Worm (Caenorhabditis elegans): ENCODE measurements around the gene tbc-6.

Gene tbc-6

ce11 chrII:6829108-6829507 lies 18.8 kb upstream of the tbc-6 start (continued):
- TF ChIP-seq tbx-2 (tag; optimal IDR thresholded peaks at IDR 0.05), result no peak
- no peak for TF ChIP-seq F16B12.6 (tag; optimal IDR thresholded peaks at IDR 0.05)
- TF ChIP-seq C16A3.4 (tag; optimal IDR thresholded peaks at IDR 0.05), result peak; percentile 25
- TF ChIP-seq unc-130 (tag; optimal IDR thresholded peaks at IDR 0.05), result no peak
- no peak for TF ChIP-seq irx-1 (tag; optimal IDR thresholded peaks at IDR 0.05)
- no peak for TF ChIP-seq nhr-12 (tag; optimal IDR thresholded peaks at IDR 0.05)
- no peak for TF ChIP-seq hpl-2 (GFP tag; optimal IDR thresholded peaks at IDR 0.05)
- peak; percentile 46 for TF ChIP-seq nhr-77 (tag; optimal IDR thresholded peaks at IDR 0.05)
- TF ChIP-seq nhr-90 (tag; optimal IDR thresholded peaks at IDR 0.05; ENCODE audit: poor library complexity), result peak; percentile 42
- TF ChIP-seq ama-1 (optimal IDR thresholded peaks at IDR 0.05), result no peak
- TF ChIP-seq nhr-11 (tag; optimal IDR thresholded peaks at IDR 0.05), result no peak
- TF ChIP-seq snu-23 (GFP tag; optimal IDR thresholded peaks at IDR 0.05), result peak; percentile 64
- TF ChIP-seq rnt-1 (tag; optimal IDR thresholded peaks at IDR 0.05), result peak; percentile 16
- peak; percentile 92 for TF ChIP-seq nhr-85 (tag)
- TF ChIP-seq egl-27 (tag; optimal IDR thresholded peaks at IDR 0.05), result peak in 1 of 2 experiments; percentile 7
- no peak for TF ChIP-seq sptf-1 (tag; optimal IDR thresholded peaks at IDR 0.05)
- no peak for TF ChIP-seq nhr-28 (tag; optimal IDR thresholded peaks at IDR 0.05)
- TF ChIP-seq lin-15B (tag; optimal IDR thresholded peaks at IDR 0.05), result no peak
- no peak for TF ChIP-seq unc-86 (tag; optimal IDR thresholded peaks at IDR 0.05)
- TF ChIP-seq swsn-7 (tag; optimal IDR thresholded peaks at IDR 0.05), result peak; percentile 22
- no peak for TF ChIP-seq tlp-1 (tag; optimal IDR thresholded peaks at IDR 0.05)
- TF ChIP-seq pax-3 (tag; optimal IDR thresholded peaks at IDR 0.05), result no peak

DNA sequence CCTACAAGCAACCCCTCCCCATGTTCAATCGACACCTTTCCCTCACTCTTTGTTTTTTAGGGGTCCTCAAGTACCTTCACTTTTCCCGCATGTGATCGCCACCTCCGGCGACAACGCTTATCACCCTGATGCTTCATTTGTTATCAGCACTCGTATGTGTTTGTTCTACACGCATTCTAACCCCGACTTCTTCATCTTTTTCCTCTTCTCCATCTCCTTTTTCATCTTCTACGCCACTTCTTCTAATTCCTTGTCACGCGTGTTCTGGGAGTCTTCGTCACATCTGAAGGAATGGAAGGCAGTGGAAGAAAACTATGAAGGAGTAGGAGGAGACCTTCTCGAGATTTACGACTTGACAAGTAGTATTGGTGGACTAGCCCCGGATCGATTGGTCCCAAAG lies 17.9 kb upstream of the tbc-6 start:
- TF ChIP-seq grh-1 (GFP tag; IDR thresholded peaks at IDR 0.05), result no peak
- peak; percentile 62 for TF ChIP-seq nhr-85 (tag)
- no peak for TF ChIP-seq snpc-4 (tag; optimal IDR thresholded peaks at IDR 0.05)
- TF ChIP-seq hlh-4 (tag; optimal IDR thresholded peaks at IDR 0.05), result no peak
- TF ChIP-seq lin-35 (GFP tag; optimal IDR thresholded peaks at IDR 0.05), result peak in 1 of 2 experiments; percentile 50
- peak; percentile 11 for TF ChIP-seq mep-1 (tag; optimal IDR thresholded peaks at IDR 0.05)
- peak; percentile 23 for TF ChIP-seq elt-2 (tag; optimal IDR thresholded peaks at IDR 0.05)
- peak; percentile 43 for TF ChIP-seq lin-14 (GFP tag; optimal IDR thresholded peaks at IDR 0.05)
- peak; percentile 2 for TF ChIP-seq snu-23 (GFP tag; optimal IDR thresholded peaks at IDR 0.05)
- peak; percentile 38 for TF ChIP-seq nhr-20 (tag; optimal IDR thresholded peaks at IDR 0.05)
- peak; percentile 32 for TF ChIP-seq nhr-71 (tag; optimal IDR thresholded peaks at IDR 0.05)
- peak; percentile 82 for TF ChIP-seq blmp-1 (tag; optimal IDR thresholded peaks at IDR 0.05)
- TF ChIP-seq fos-1 (tag; optimal IDR thresholded peaks at IDR 0.05), result no peak
- TF ChIP-seq efl-1 (optimal IDR thresholded peaks at IDR 0.05), result no peak
- TF ChIP-seq efl-1 (GFP tag; optimal IDR thresholded peaks at IDR 0.05 in 1 of 2), result peak in 1 of 2 experiments; percentile 90
- peak in 3 of 6 experiments; percentile 4 to 62 (median 26) for TF ChIP-seq elt-3 (tag; optimal IDR thresholded peaks at IDR 0.05)

ce11 chrII:6830923-6831322 lies 17.0 kb upstream of the tbc-6 start:
- TF ChIP-seq nhr-85 (tag) (peak; percentile 74), ets-5 (GFP tag; IDR thresholded peaks at IDR 0.05) (no peak), ceh-82 (tag; optimal IDR thresholded peaks at IDR 0.05) (no peak), nhr-47 (tag; optimal IDR thresholded peaks at IDR 0.05) (no peak), nhr-11 (tag; optimal IDR thresholded peaks at IDR 0.05) (no peak), blmp-1 (tag; optimal IDR thresholded peaks at IDR 0.05) (peak; percentile 72), ama-1 (optimal IDR thresholded peaks at IDR 0.05) (no peak), efl-1 (optimal IDR thresholded peaks at IDR 0.05) (no peak), efl-1 (GFP tag; optimal IDR thresholded peaks at IDR 0.05 in 1 of 2) (peak in 1 of 2 experiments; percentile 16), vab-15 (tag; optimal IDR thresholded peaks at IDR 0.05) (no peak), skn-1 (tag; optimal IDR thresholded peaks at IDR 0.05) (no peak), elt-3 (tag; optimal IDR thresholded peaks at IDR 0.05) (no peak), sup-37 (GFP tag; optimal IDR thresholded peaks at IDR 0.05) (no peak), xbp-1 (tag; optimal IDR thresholded peaks at IDR 0.05) (no peak), lir-3 (tag; optimal IDR thresholded peaks at IDR 0.05; ENCODE audit: poor library complexity) (no peak), swsn-7 (tag; optimal IDR thresholded peaks at IDR 0.05) (no peak), aly-2 (tag; optimal IDR thresholded peaks at IDR 0.05) (no peak), fos-1 (tag; optimal IDR thresholded peaks at IDR 0.05) (no peak), nhr-28 (tag; optimal IDR thresholded peaks at IDR 0.05) (no peak), hlh-17 (GFP tag; optimal IDR thresholded peaks at IDR 0.05; ENCODE audit: borderline replicate concordance) (no peak), unc-130 (tag; optimal IDR thresholded peaks at IDR 0.05) (no peak), rnt-1 (tag; optimal IDR thresholded peaks at IDR 0.05) (no peak), dpl-1 (GFP tag; optimal IDR thresholded peaks at IDR 0.05) (no peak), lin-13 (GFP tag; optimal IDR thresholded peaks at IDR 0.05) (no peak), alr-1 (tag; optimal IDR thresholded peaks at IDR 0.05; ENCODE audit: borderline replicate concordance) (no peak), ceh-63 (GFP tag; optimal IDR thresholded peaks at IDR 0.05) (no peak)

Data from whole organism, L1 larva.